Fruit fly (Drosophila melanogaster) whole organism, embryonic: Measurements from ENCODE around the gene Lcp65Ae.

ENCODE experiments used
- Atf-2 ChIP-seq: fragments of 200-800 bp; sonication (Bioruptor generic); optimal IDR thresholded peaks from 2 replicates; lab custom pipeline; 2016; ENCODE audit warnings: missing biosample characterization, missing genetic modification characterization
- Bteb2 ChIP-seq: fragments of 200-800 bp; sonication (Bioruptor generic); optimal IDR thresholded peaks from 2 replicates; lab custom pipeline; 2016; ENCODE audit warnings: missing biosample characterization, missing genetic modification characterization
- CG10209 ChIP-seq: fragments of 200-800 bp; sonication (Bioruptor generic); optimal IDR thresholded peaks from 3 replicates; lab custom pipeline; 2017; ENCODE audit warnings: missing biosample characterization, mild to moderate bottlenecking, missing genetic modification characterization, missing genetic modification reagents
- CG10274 ChIP-seq: fragments of 200-800 bp; sonication (Bioruptor generic); optimal IDR thresholded peaks from 3 replicates; lab custom pipeline; 2017; ENCODE audit warnings: missing biosample characterization, mild to moderate bottlenecking, missing genetic modification characterization
- CG10462 ChIP-seq: fragments of 200-800 bp; sonication (Bioruptor generic); optimal IDR thresholded peaks from 2 replicates; lab custom pipeline; 2016; ENCODE audit warnings: missing biosample characterization, missing genetic modification characterization
- CG11085 ChIP-seq: fragments of 200-800 bp; sonication (Bioruptor generic); IDR thresholded peaks from 2 replicates; pipeline ENCODE4 v1.3.6; 2022; ENCODE audit warnings: missing biosample characterization, missing genetic modification characterization
- CG12219 ChIP-seq: fragments of 200-800 bp; sonication (Bioruptor generic); optimal IDR thresholded peaks from 3 replicates; lab custom pipeline; 2018; ENCODE audit warnings: missing biosample characterization, mild to moderate bottlenecking, missing genetic modification characterization
- CG14965 ChIP-seq: fragments of 200-800 bp; sonication (Bioruptor generic); optimal IDR thresholded peaks from 2 replicates; lab custom pipeline; 2016; ENCODE audit warnings: missing biosample characterization, missing genetic modification characterization, borderline replicate concordance
- CG1647 ChIP-seq: fragments of 200-800 bp; sonication (Bioruptor generic); optimal IDR thresholded peaks from 3 replicates; lab custom pipeline; 2016; ENCODE audit warnings: missing biosample characterization, missing genetic modification characterization
- CG16813 ChIP-seq: fragments of 200-800 bp; sonication (Bioruptor generic); IDR thresholded peaks from 3 replicates; pipeline ENCODE4 v1.3.6; 2022; ENCODE audit warnings: missing biosample characterization, missing genetic modification characterization; ENCODE audit not compliant: partially characterized antibody
- CG17186 ChIP-seq: fragments of 200-800 bp; sonication (Bioruptor generic); optimal IDR thresholded peaks from 3 replicates; lab custom pipeline; 2017; ENCODE audit warnings: missing biosample characterization, missing genetic modification reagents, missing genetic modification characterization
- CG17385 ChIP-seq: fragments of 200-800 bp; sonication (Bioruptor generic); optimal IDR thresholded peaks from 3 replicates; lab custom pipeline; 2018; ENCODE audit warnings: missing biosample characterization, mild to moderate bottlenecking, missing genetic modification characterization
- CG17802 ChIP-seq: fragments of 200-800 bp; sonication (Bioruptor generic); optimal IDR thresholded peaks from 2 replicates; lab custom pipeline; 2018; ENCODE audit warnings: missing biosample characterization, mild to moderate bottlenecking, missing genetic modification characterization, moderate library complexity
- CG17912 ChIP-seq: fragments of 200-800 bp; sonication (Bioruptor generic); optimal IDR thresholded peaks from 2 replicates; lab custom pipeline; 2018; ENCODE audit warnings: missing biosample characterization, mild to moderate bottlenecking, missing genetic modification characterization
- CG2116 ChIP-seq: fragments of 200-800 bp; sonication (Bioruptor generic); optimal IDR thresholded peaks from 3 replicates; lab custom pipeline; 2018; ENCODE audit warnings: missing biosample characterization, mild to moderate bottlenecking, missing genetic modification characterization
- CG2202 ChIP-seq: fragments of 200-800 bp; sonication (Bioruptor generic); optimal IDR thresholded peaks from 2 replicates; lab custom pipeline; 2018; ENCODE audit warnings: missing biosample characterization, mild to moderate bottlenecking, missing genetic modification characterization
- CG31224 ChIP-seq: fragments of 200-800 bp; sonication (Bioruptor generic); IDR thresholded peaks from 2 replicates; pipeline ENCODE4 v1.3.6; 2022; ENCODE audit warnings: missing biosample characterization, missing genetic modification characterization
- CG31365 ChIP-seq: fragments of 200-800 bp; sonication (Bioruptor generic); optimal IDR thresholded peaks from 2 replicates; lab custom pipeline; 2018; ENCODE audit warnings: missing biosample characterization, mild to moderate bottlenecking, missing genetic modification characterization
- CG32772 ChIP-seq: fragments of 200-800 bp; sonication (Bioruptor generic); IDR thresholded peaks from 2 replicates; pipeline ENCODE4 v1.3.6; 2022; ENCODE audit warnings: missing biosample characterization, missing genetic modification characterization
- CG34224 ChIP-seq: fragments of 200-800 bp; sonication (Bioruptor generic); IDR thresholded peaks from 3 replicates; pipeline ENCODE4 v1.3.6; 2022; ENCODE audit warnings: missing biosample characterization, missing genetic modification characterization; ENCODE audit not compliant: partially characterized antibody
- CG4404 ChIP-seq: fragments of 200-800 bp; sonication (Bioruptor generic); IDR thresholded peaks from 2 replicates; pipeline ENCODE4 v1.3.6; 2022; ENCODE audit warnings: missing biosample characterization, missing genetic modification characterization
- CG5953 ChIP-seq: fragments of 200-800 bp; sonication (Bioruptor generic); IDR thresholded peaks from 2 replicates; pipeline ENCODE4 v1.3.6; 2022; ENCODE audit warnings: missing biosample characterization, missing genetic modification characterization
- CG6683 ChIP-seq: fragments of 200-800 bp; sonication (Bioruptor generic); optimal IDR thresholded peaks from 2 replicates; lab custom pipeline; 2017; ENCODE audit warnings: missing biosample characterization, mild to moderate bottlenecking, missing genetic modification characterization, missing genetic modification reagents
- CG8281 ChIP-seq: fragments of 200-800 bp; sonication (Bioruptor generic); optimal IDR thresholded peaks from 2 replicates; lab custom pipeline; 2018; ENCODE audit warnings: missing biosample characterization, mild to moderate bottlenecking, missing genetic modification characterization, moderate library complexity
- CG9609 ChIP-seq: fragments of 200-800 bp; sonication (Bioruptor generic); optimal IDR thresholded peaks from 3 replicates; lab custom pipeline; 2016; ENCODE audit warnings: missing biosample characterization, missing genetic modification characterization
- Dbx ChIP-seq: fragments of 200-800 bp; sonication (Bioruptor generic); IDR thresholded peaks from 3 replicates; pipeline ENCODE4 v1.3.6; 2022; ENCODE audit warnings: missing biosample characterization, missing genetic modification characterization
- HmgD ChIP-seq: fragments of 200-800 bp; sonication (Bioruptor generic); optimal IDR thresholded peaks from 3 replicates; lab custom pipeline; 2016; ENCODE audit warnings: missing biosample characterization, missing genetic modification characterization
- Hmr ChIP-seq: fragments of 200-800 bp; sonication (Bioruptor generic); optimal IDR thresholded peaks from 3 replicates; lab custom pipeline; 2017; ENCODE audit warnings: mild to moderate bottlenecking, missing biosample characterization, missing genetic modification reagents, missing genetic modification characterization
- Hr78 ChIP-seq, 2 experiments: fragments of 200-800 bp in 1 of 2; fragments of >200 bp in 1 of 2; sonication (Bioruptor generic) in 1 of 2; optimal IDR thresholded peaks; 2 replicates each; lab custom pipeline; 2017 to 2019; ENCODE audit warnings: missing biosample characterization in 2 of 2, missing genetic modification characterization in 2 of 2, mild to moderate bottlenecking in 1 of 2, moderate library complexity in 1 of 2
- MTF-1 ChIP-seq: fragments of 200-800 bp; sonication (Bioruptor generic); optimal IDR thresholded peaks from 2 replicates; lab custom pipeline; 2018; ENCODE audit warnings: missing biosample characterization, mild to moderate bottlenecking, missing genetic modification characterization, borderline replicate concordance
- Rx ChIP-seq: fragments of 200-800 bp; sonication (Bioruptor generic); IDR thresholded peaks from 2 replicates; pipeline ENCODE4 v1.3.6; 2022; ENCODE audit warnings: missing biosample characterization, missing genetic modification characterization
- ac ChIP-seq: fragments of 200-800 bp; sonication (Bioruptor generic); optimal IDR thresholded peaks from 3 replicates; lab custom pipeline; 2017; ENCODE audit warnings: missing biosample characterization, mild to moderate bottlenecking, missing genetic modification characterization
- caup ChIP-seq: fragments of 200-800 bp; sonication (Bioruptor generic); optimal IDR thresholded peaks from 3 replicates; lab custom pipeline; 2017; ENCODE audit warnings: missing biosample characterization, mild to moderate bottlenecking, missing genetic modification characterization, moderate library complexity; ENCODE audit not compliant: severe bottlenecking
- corto ChIP-seq: fragments of 200-800 bp; sonication (Bioruptor generic); optimal IDR thresholded peaks from 2 replicates; lab custom pipeline; 2016; ENCODE audit warnings: missing biosample characterization, mild to moderate bottlenecking, missing genetic modification characterization, moderate library complexity
- cwo ChIP-seq: fragments of 200-800 bp; sonication (Bioruptor generic); optimal IDR thresholded peaks from 3 replicates; lab custom pipeline; 2017; ENCODE audit warnings: missing biosample characterization, missing genetic modification characterization, mild to moderate bottlenecking, moderate library complexity, missing genetic modification reagents
- fu2 ChIP-seq: fragments of 200-800 bp; sonication (Bioruptor generic); optimal IDR thresholded peaks from 2 replicates; lab custom pipeline; 2016; ENCODE audit warnings: missing biosample characterization, missing genetic modification characterization
- gce ChIP-seq: fragments of 200-800 bp; sonication (Bioruptor generic); IDR thresholded peaks from 3 replicates; pipeline ENCODE4 v1.3.6; 2022; ENCODE audit warnings: missing biosample characterization, missing genetic modification characterization
- hb ChIP-seq: fragments of 200-800 bp; sonication (Bioruptor generic); IDR thresholded peaks from 3 replicates; pipeline ENCODE4 v1.3.6; 2022; ENCODE audit warnings: missing biosample characterization, missing genetic modification characterization; ENCODE audit not compliant: partially characterized antibody
- her ChIP-seq: fragments of 200-800 bp; sonication (Bioruptor generic); optimal IDR thresholded peaks from 2 replicates; lab custom pipeline; 2016; ENCODE audit warnings: missing biosample characterization, missing genetic modification characterization
- pho ChIP-seq: fragments of 200-800 bp; sonication (Bioruptor generic); optimal IDR thresholded peaks from 2 replicates; lab custom pipeline; 2016; ENCODE audit warnings: missing biosample characterization, missing genetic modification characterization
- phol ChIP-seq: fragments of 200-800 bp; sonication (Bioruptor generic); optimal IDR thresholded peaks from 3 replicates; lab custom pipeline; 2018; ENCODE audit warnings: missing biosample characterization, mild to moderate bottlenecking, missing genetic modification characterization, moderate library complexity
- schlank ChIP-seq: fragments of 200-800 bp; sonication (Bioruptor generic); optimal IDR thresholded peaks from 2 replicates; lab custom pipeline; 2018; ENCODE audit warnings: missing biosample characterization, mild to moderate bottlenecking, missing genetic modification characterization
- sisA ChIP-seq: fragments of 200-800 bp; sonication (Bioruptor generic); IDR thresholded peaks from 2 replicates; pipeline ENCODE4 v1.3.6; 2022; ENCODE audit warnings: missing biosample characterization, missing genetic modification characterization
- sob ChIP-seq: fragments of 200-800 bp; sonication (Bioruptor generic); IDR thresholded peaks from 2 replicates; pipeline ENCODE4 v1.3.6; 2022; ENCODE audit warnings: missing biosample characterization, missing genetic modification characterization
- sqz ChIP-seq: fragments of 200-800 bp; sonication (Bioruptor generic); optimal IDR thresholded peaks from 3 replicates; lab custom pipeline; 2018; ENCODE audit warnings: missing biosample characterization, mild to moderate bottlenecking, missing genetic modification characterization
- trh ChIP-seq: fragments of 200-800 bp; sonication (Bioruptor generic); optimal IDR thresholded peaks from 2 replicates; lab custom pipeline; 2016; ENCODE audit warnings: missing biosample characterization, missing genetic modification characterization
- twi ChIP-seq: fragments of 200-800 bp; optimal IDR thresholded peaks from 2 replicates; lab custom pipeline; 2019; ENCODE audit warnings: missing biosample characterization, mild to moderate bottlenecking, missing genetic modification characterization, moderate library complexity
- unc-4 ChIP-seq: fragments of 200-800 bp; sonication (Bioruptor generic); IDR thresholded peaks from 2 replicates; pipeline ENCODE4 v1.3.6; 2022; ENCODE audit warnings: missing biosample characterization, missing genetic modification characterization; ENCODE audit not compliant: partially characterized antibody
- vfl ChIP-seq: fragments of 200-800 bp; sonication (Bioruptor generic); optimal IDR thresholded peaks from 2 replicates; lab custom pipeline; 2016; ENCODE audit warnings: missing biosample characterization, missing genetic modification characterization

Lcp65Ae gene

DNA sequence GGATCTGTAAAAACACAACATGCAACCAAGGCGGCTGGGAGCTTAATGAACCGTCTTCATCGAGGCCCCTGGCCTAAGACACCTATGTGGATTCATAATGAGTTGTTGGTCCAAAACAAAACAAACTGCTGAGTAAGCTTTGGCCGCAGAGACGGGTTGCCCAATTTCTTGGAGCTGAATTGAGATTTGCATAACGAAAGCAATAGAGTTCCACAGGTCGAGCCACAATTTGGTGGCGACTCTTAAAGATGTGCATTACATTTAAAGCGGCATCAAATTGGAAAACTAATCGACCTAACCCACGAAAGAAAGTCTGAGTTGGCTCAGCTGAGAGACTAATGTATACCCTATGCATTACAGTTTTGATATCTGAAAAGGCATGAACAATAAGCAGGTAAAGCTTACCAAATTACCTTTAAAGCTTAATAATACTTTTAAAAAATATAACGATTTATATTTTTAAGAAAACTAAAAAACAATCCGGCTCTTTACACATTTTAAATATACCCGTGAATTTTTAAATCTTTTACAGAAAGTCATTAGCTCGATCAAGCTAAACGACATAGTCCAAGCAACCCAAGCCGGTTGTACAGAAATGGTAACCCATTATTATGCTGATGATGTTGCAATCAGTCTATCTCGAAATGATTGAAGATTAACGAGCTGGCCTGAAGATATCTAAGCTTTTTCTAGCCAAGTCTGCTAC, 19.6 kb upstream of the Lcp65Ae start, which contains the start of gene CG13297 (continued):
- no peak for TF ChIP-seq schlank (tag; lab: Kevin White, UChicago)
- no peak for TF ChIP-seq MTF-1 (GFP tag; lab: Kevin White, UChicago)
- no peak for TF ChIP-seq corto (GFP tag; lab: Kevin White, UChicago)
- TF ChIP-seq Dbx, result no peak
- TF ChIP-seq CG17912 (GFP tag; lab: Kevin White, UChicago), result no peak
- no peak for TF ChIP-seq Bteb2 (GFP tag; lab: Kevin White, UChicago)
- no peak for TF ChIP-seq gce (GFP tag; lab: Robert Waterston, UW)
- no peak for TF ChIP-seq CG31365 (tag; lab: Kevin White, UChicago)
- peak in 1 of 2 experiments; percentile 76 for TF ChIP-seq Hr78 (GFP tag; optimal IDR thresholded peaks at IDR 0.05; lab: Kevin White, UChicago)
- TF ChIP-seq sqz (GFP tag; lab: Kevin White, UChicago), result peak; percentile 35
- TF ChIP-seq CG6683 (GFP tag; lab: Kevin White, UChicago), result no peak
- no peak for TF ChIP-seq unc-4 (GFP tag; lab: Robert Waterston, UW)
- TF ChIP-seq CG17802 (tag; lab: Kevin White, UChicago), result no peak
- TF ChIP-seq CG17186 (GFP tag; lab: Kevin White, UChicago), result no peak
- TF ChIP-seq CG2116 (GFP tag; lab: Kevin White, UChicago), result no peak
- TF ChIP-seq CG31224 (GFP tag; lab: Robert Waterston, UW), result no peak
- no peak for TF ChIP-seq CG2202 (tag; lab: Kevin White, UChicago)
- no peak for TF ChIP-seq CG10462 (GFP tag; lab: Kevin White, UChicago)
- 0 out of 2 replicates have a peak, but pooled peaks have one; percentile 14 for TF ChIP-seq CG32772 (GFP tag; lab: Robert Waterston, UW)
- no peak for TF ChIP-seq twi (tag; lab: Kevin White, UChicago)
- no peak for TF ChIP-seq CG10274 (GFP tag; lab: Kevin White, UChicago)
- TF ChIP-seq CG1647 (GFP tag; lab: Kevin White, UChicago), result no peak
- no peak for TF ChIP-seq CG5953 (GFP tag; lab: Robert Waterston, UW)
- no peak for TF ChIP-seq her
- TF ChIP-seq ac (GFP tag; lab: Kevin White, UChicago), result no peak
- TF ChIP-seq Rx (GFP tag; lab: Robert Waterston, UW), result no peak; the same call in 1 of the 2 replicates
- TF ChIP-seq Atf-2, result no peak
- TF ChIP-seq HmgD (GFP tag; lab: Kevin White, UChicago), result no peak
- TF ChIP-seq sob (GFP tag; lab: Robert Waterston, UW), result peak; percentile 40; the same call in 1 of the 2 replicates
- TF ChIP-seq CG16813 (GFP tag; lab: Robert Waterston, UW), result no peak
- peak; percentile 75 for TF ChIP-seq phol (tag; lab: Kevin White, UChicago)
- TF ChIP-seq CG17385 (GFP tag; lab: Kevin White, UChicago), result peak; percentile 20
- no peak for TF ChIP-seq caup (GFP tag; lab: Kevin White, UChicago)
- peak; percentile 31 for TF ChIP-seq CG12219
- TF ChIP-seq CG34224 (GFP tag; lab: Robert Waterston, UW), result no peak
- peak; percentile 33 for TF ChIP-seq CG10209 (GFP tag; lab: Kevin White, UChicago)
- TF ChIP-seq sisA (GFP tag; lab: Robert Waterston, UW), result peak; percentile 55
- no peak for TF ChIP-seq vfl (GFP tag; lab: Kevin White, UChicago)
- no peak for TF ChIP-seq hb (GFP tag; lab: Robert Waterston, UW)
- no peak for TF ChIP-seq CG14965 (GFP tag; lab: Kevin White, UChicago)
- TF ChIP-seq CG9609 (GFP tag; lab: Kevin White, UChicago), result no peak
- peak; percentile 6 for TF ChIP-seq Hmr (GFP tag; lab: Kevin White, UChicago)
- no peak for TF ChIP-seq cwo (GFP tag; lab: Kevin White, UChicago)
- no peak for TF ChIP-seq fu2 (GFP tag; lab: Kevin White, UChicago)
- TF ChIP-seq pho (GFP tag; lab: Kevin White, UChicago), result no peak
- TF ChIP-seq CG11085, result no peak
- no peak for TF ChIP-seq trh (GFP tag; lab: Kevin White, UChicago)
- peak; percentile 27 for TF ChIP-seq CG8281
- no peak for TF ChIP-seq CG4404
